Worm (Caenorhabditis elegans) whole organism, L1 larva: ENCODE data around the gene srh-200.

Experiments
- aha-1 ChIP-seq: fragments of 150-350 bp; optimal IDR thresholded peaks from 2 replicates; lab custom pipeline; 2014; ENCODE audit warnings: missing biosample characterization, missing genetic modification characterization
- ceh-82 ChIP-seq, 3 experiments: fragments of 150-350 bp in 1 of 3; sonication (generic microtip) in 2 of 3; optimal IDR thresholded peaks; 2 replicates each; lab custom pipeline; 2014 to 2017; ENCODE audit warnings: missing biosample characterization in 3 of 3, missing genetic modification characterization in 3 of 3
- ces-1 ChIP-seq: fragments of 150-350 bp; optimal IDR thresholded peaks from 2 replicates; lab custom pipeline; 2014; ENCODE audit warnings: missing biosample characterization, missing genetic modification reagents, missing genetic modification characterization
- efl-1 ChIP-seq, 4 experiments: fragments of 150-350 bp; optimal IDR thresholded peaks in 3 of 4; peaks in 1 of 4; 1 replicate in 1 of 4; 2 replicates in 3 of 4; lab custom pipeline; 2014; ENCODE audit warnings: missing biosample characterization in 2 of 4, missing genetic modification characterization in 2 of 4, missing genetic modification reagents in 2 of 4
- efl-3 ChIP-seq: fragments of 200-800 bp; sonication (Bioruptor generic); optimal IDR thresholded peaks from 2 replicates; lab custom pipeline; 2018; ENCODE audit warnings: mild to moderate bottlenecking, missing genetic modification characterization, missing compliant biosample characterization
- nhr-11 ChIP-seq: fragments of 150-350 bp; optimal IDR thresholded peaks from 2 replicates; lab custom pipeline; 2014; ENCODE audit warnings: missing biosample characterization, missing genetic modification characterization
- skn-1 ChIP-seq: fragments of 150-350 bp; optimal IDR thresholded peaks from 2 replicates; lab custom pipeline; 2014; ENCODE audit warnings: missing biosample characterization, missing genetic modification characterization
- unc-130 ChIP-seq: fragments of 150-350 bp; optimal IDR thresholded peaks from 2 replicates; lab custom pipeline; 2017; ENCODE audit warnings: missing biosample characterization, missing genetic modification characterization, inconsistent platforms

ce11 chrV:7681388-7681787 is 27.9 kb upstream of the srh-200 start, which contains the start of gene cyp-33A1:
- TF ChIP-seq ceh-82 (tag; optimal IDR thresholded peaks at IDR 0.05; lab: Kevin White, UChicago) (no peak), ces-1 (no peak), skn-1 (tag; lab: Kevin White, UChicago) (no peak), efl-3 (GFP tag; lab: Kevin White, UChicago) (no peak), aha-1 (no peak), nhr-11 (tag; lab: Kevin White, UChicago) (no peak), efl-1 (optimal IDR thresholded peaks at IDR 0.05; lab: Kevin White, UChicago) (no peak), efl-1 (GFP tag; optimal IDR thresholded peaks at IDR 0.05 in 1 of 2; lab: Kevin White, UChicago) (no peak), unc-130 (tag; lab: Kevin White, UChicago) (no peak)
